Worm (Caenorhabditis elegans): ENCODE measurements around the gene nhr-212.

DNA sequence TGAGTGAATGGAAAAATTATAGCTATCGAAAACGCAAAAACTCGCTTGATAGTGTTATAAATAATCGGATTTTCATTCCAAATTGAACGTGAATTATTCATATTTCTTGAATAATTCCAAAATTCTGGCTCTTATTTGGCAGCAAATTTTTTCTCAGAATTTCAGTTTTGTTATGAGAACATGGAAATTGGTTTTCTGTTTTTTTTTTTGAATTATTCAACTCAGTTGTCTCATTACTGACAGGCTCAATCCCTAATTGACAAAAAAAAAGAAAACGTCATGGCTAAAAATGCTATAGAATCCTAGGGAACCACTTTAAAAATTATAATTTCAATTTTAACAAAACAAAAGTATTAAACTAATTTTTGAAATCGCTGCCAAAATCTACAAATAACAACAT, 35.5 kb upstream of the nhr-212 start, which contains the start of gene srh-35:
- TF ChIP-seq F10E7.11 (tag; optimal IDR thresholded peaks at IDR 0.05) (no peak), ceh-79 (tag; optimal IDR thresholded peaks at IDR 0.05) (no peak), unc-62 (GFP tag; optimal IDR thresholded peaks at IDR 0.05) (no peak), ama-1 (optimal IDR thresholded peaks at IDR 0.05) (no peak), ama-1 (GFP tag; optimal IDR thresholded peaks at IDR 0.05) (no peak)

Data from whole organism, young adult.